Fruit fly (Drosophila melanogaster): Measurements from ENCODE around the gene CG44085.

DNA sequence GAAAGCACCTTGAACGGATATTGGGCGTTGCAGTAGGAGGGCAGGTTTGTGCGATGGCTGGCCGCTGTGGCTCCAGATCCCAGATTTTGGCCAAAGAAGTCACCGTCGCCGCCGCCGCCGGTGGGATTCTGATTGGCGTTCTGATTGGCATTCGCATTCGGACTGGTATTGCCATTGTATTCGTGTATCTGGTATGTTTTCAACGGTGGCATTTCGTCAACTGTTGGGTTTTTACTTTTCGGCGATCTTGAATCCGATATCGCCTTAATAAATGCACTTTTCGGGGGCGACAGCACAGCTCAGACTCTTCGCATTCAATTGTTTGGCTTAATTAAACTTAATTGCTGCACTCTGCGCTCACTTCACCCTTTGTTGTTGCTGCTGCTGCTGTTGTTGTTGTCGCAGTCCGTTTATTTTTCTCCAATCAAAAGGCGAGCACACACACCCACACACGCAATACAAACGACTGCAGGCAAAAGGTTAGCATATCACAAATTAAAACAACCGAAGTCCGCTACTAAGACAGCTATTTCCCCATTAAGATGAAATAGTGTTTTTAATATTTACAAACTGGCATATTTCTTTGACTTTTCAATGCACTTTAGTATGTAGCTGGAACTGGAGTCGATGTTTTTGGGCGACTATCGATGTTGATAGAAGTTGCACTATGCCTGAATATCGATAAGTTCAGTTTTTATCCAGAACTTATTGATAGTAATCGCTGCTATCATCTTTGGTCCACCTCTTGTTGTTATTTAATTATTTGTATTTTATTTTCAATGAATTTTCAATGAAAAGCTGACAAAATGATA, 41.3 kb upstream of the CG44085 start, which contains the start of the genes CG9426 and mRF1:
- TF ChIP-seq CG15710 (tag; optimal IDR thresholded peaks at IDR 0.05) (no peak), Snoo (tag; optimal IDR thresholded peaks at IDR 0.05) (no peak), CG17806 (tag; optimal IDR thresholded peaks at IDR 0.05) (no peak), CG32121 (GFP tag; IDR thresholded peaks at IDR 0.05) (no peak), Pif1A (GFP tag; optimal IDR thresholded peaks at IDR 0.05) (no peak), CG34367 (tag; optimal IDR thresholded peaks at IDR 0.05) (no peak), Ets98B (GFP tag; IDR thresholded peaks at IDR 0.05) (no peak), fd96Ca (GFP tag; IDR thresholded peaks at IDR 0.05) (no peak), CG8301 (tag; optimal IDR thresholded peaks at IDR 0.05) (no peak), CG12605 (GFP tag; IDR thresholded peaks at IDR 0.05) (no peak)
